Worm (Caenorhabditis elegans) whole organism, midembryonic: Measurements from ENCODE around the gene idhb-1.

Experiments
- T22C8.4 ChIP-seq: fragments of 200-800 bp; sonication (Bioruptor generic); IDR thresholded peaks from 2 replicates; pipeline ENCODE4 v1.3.6; 2022; ENCODE audit warnings: missing genetic modification characterization, missing compliant biosample characterization
- cog-1 ChIP-seq: sonication (generic microtip); optimal IDR thresholded peaks from 2 replicates; lab custom pipeline; 2016; ENCODE audit warnings: missing genetic modification characterization, missing compliant biosample characterization
- flt-1 ChIP-seq: fragments of 200-800 bp; sonication (Bioruptor generic); IDR thresholded peaks from 2 replicates; pipeline ENCODE4 v1.3.6; 2022; ENCODE audit warnings: missing genetic modification characterization, missing compliant biosample characterization
- klf-2 ChIP-seq: fragments of 200-800 bp; sonication (Bioruptor generic); conservative IDR thresholded peaks from 2 replicates; pipeline ENCODE4 v1.3.6; 2022; ENCODE audit warnings: missing genetic modification reagents, missing genetic modification characterization, missing compliant biosample characterization
- med-1 ChIP-seq: sonication (generic microtip); optimal IDR thresholded peaks from 2 replicates; lab custom pipeline; 2017; ENCODE audit warnings: missing genetic modification characterization, mild to moderate bottlenecking, missing compliant biosample characterization, antibody characterized with exemption, missing genetic modification reagents; ENCODE audit not compliant: insufficient read depth
- ref-1 ChIP-seq: fragments of 200-800 bp; sonication (Bioruptor generic); conservative IDR thresholded peaks from 2 replicates; pipeline ENCODE4 v1.3.6; 2022; ENCODE audit warnings: missing genetic modification reagents, missing genetic modification characterization, missing compliant biosample characterization
- tab-1 ChIP-seq: fragments of 200-800 bp; sonication (Bioruptor generic); IDR thresholded peaks from 2 replicates; pipeline ENCODE4 v1.3.6; 2022; ENCODE audit warnings: missing genetic modification characterization, missing compliant biosample characterization
- ztf-23 ChIP-seq: fragments of 200-800 bp; sonication (Bioruptor generic); IDR thresholded peaks from 2 replicates; pipeline ENCODE4 v1.3.6; 2022; ENCODE audit warnings: missing genetic modification reagents, missing genetic modification characterization, missing compliant biosample characterization
- ztf-29 ChIP-seq: fragments of 200-800 bp; sonication (Bioruptor generic); IDR thresholded peaks from 2 replicates; pipeline ENCODE4 v1.3.6; 2022; ENCODE audit warnings: missing genetic modification reagents, missing genetic modification characterization, missing compliant biosample characterization

The idhb-1 gene

DNA sequence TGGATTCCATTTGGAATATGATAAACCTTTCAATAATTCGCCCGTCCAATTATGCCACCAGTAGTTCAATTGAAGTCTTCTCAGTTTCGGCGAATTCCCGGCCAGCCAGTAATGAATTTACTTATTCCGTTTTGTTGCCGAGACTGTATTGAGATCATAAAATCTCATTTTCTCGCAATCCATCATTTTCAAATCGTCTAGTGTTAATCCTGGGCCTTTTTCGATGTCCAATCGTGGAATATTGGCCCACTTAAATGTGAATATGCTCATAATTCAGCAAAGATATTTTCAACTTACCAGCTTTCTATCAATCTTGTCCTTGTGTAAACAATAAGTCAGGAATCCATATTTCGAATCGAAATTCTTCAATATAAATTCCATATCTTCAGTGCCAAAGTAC, 21.2 kb downstream of the idhb-1 start:
- no peak for TF ChIP-seq ztf-23 (GFP tag; lab: Robert Waterston, UW)
- no peak for TF ChIP-seq ref-1
- TF ChIP-seq T22C8.4 (GFP tag; lab: Robert Waterston, UW) = no peak
- no peak for TF ChIP-seq klf-2 (GFP tag; lab: Robert Waterston, UW)
- no peak for TF ChIP-seq flt-1 (GFP tag; lab: Robert Waterston, UW)
- no peak for TF ChIP-seq med-1

DNA sequence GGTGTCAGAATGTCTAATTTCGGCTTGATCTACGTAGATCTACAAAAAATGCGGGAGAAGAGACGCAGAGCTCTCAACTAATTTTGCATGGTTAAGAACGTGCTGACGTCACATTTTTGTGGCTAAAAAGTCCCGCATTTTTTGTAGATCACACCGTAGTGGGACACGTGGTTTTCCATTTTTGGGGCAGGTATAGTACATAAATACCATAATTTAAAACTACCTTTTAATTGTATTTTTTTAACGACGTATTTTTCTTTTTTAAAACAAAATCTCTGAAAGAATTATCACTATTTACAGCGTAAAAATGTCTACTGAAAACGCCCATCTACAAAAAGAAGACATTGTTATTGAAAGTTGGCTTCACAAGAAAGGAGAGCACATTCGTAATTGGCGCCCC, 26.5 kb downstream of the idhb-1 start, which contains the start of gene akt-2:
akt-2 (plus strand) TSS at position 301 of the 400 bp plus-strand sequence.
- TF ChIP-seq ref-1 (no peak), ztf-29 (no peak), cog-1 (tag; lab: Kevin White, UChicago) (no peak), tab-1 (GFP tag; lab: Robert Waterston, UW) (no peak), klf-2 (GFP tag; lab: Robert Waterston, UW) (no peak), T22C8.4 (GFP tag; lab: Robert Waterston, UW) (no peak), ztf-23 (GFP tag; lab: Robert Waterston, UW) (no peak)

DNA sequence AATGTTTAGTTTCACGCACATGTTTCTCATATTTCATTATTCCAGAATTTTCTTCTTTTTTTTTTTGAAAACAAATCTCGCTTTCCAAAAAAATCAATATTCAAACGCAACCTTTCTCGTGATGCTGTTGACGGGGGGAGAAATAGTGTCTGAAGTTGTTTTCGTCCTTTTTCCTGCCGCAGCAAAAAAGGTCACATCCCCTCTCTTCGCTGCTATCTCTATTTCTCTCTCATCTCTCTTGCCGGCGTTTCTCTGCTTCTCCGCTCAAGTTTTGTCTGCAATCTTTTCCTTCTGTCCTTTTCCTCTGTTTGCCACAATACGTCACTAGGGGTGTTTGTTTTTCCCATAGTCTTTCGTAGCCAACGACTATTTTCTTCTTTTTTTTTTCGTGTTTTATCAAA, 27.1 kb downstream of the idhb-1 start:
- TF ChIP-seq flt-1 (GFP tag; lab: Robert Waterston, UW) = no peak
- peak; percentile 14 for TF ChIP-seq cog-1 (tag; lab: Kevin White, UChicago)
- no peak for TF ChIP-seq ref-1
- TF ChIP-seq ztf-29 = no peak
- no peak for TF ChIP-seq med-1
- no peak for TF ChIP-seq ztf-23 (GFP tag; lab: Robert Waterston, UW)
- no peak for TF ChIP-seq klf-2 (GFP tag; lab: Robert Waterston, UW)
- no peak for TF ChIP-seq T22C8.4 (GFP tag; lab: Robert Waterston, UW)
- TF ChIP-seq tab-1 (GFP tag; lab: Robert Waterston, UW) = peak; percentile 28; the same call in 1 of the 2 replicates

DNA sequence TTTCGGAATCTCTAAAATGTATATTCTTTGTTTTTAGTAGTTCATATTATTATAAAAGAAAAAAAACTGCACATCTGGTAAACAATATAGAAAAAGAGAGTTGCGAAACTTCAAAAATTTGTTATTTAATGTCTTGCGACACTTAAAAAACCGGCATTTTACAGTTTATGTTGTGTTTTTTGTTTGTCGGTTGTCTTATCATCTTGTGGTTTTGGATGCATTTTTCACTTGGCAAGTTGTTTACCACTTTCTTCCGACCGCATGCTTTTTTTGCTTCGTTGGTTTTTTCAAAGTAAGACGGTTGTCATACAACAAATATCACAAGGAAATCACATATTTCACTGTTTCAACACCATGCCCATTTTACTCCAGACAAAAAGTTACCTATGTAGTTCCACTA, 28.2 kb downstream of the idhb-1 start:
- no peak for TF ChIP-seq tab-1 (GFP tag; lab: Robert Waterston, UW)
- no peak for TF ChIP-seq klf-2 (GFP tag; lab: Robert Waterston, UW)
- no peak for TF ChIP-seq ztf-23 (GFP tag; lab: Robert Waterston, UW)
- no peak for TF ChIP-seq med-1
- no peak for TF ChIP-seq ztf-29
- no peak for TF ChIP-seq flt-1 (GFP tag; lab: Robert Waterston, UW)
- TF ChIP-seq T22C8.4 (GFP tag; lab: Robert Waterston, UW) = no peak

DNA sequence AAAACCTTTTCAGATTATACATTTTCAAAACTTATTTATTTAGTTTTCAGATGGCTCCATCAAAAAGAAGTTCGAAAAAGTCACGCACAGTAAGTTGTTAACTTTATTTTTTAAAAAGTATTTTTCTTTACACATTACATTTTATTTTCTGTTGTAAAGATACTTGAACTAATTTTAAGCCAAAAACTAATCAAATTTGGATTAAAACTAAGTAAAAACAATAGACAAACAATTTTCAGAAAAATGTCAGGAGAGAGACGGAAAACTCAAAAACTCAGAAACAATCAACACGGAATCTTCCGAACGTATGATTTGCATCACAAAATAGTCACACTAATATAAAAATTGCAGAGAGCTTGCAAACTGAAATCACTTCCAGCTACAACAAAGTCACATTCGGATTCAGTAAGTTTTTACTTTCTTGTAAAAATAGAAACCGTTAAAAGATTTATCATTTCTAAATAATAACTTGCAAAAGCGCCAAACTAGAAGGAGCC, 31.9 kb downstream of the idhb-1 start, which contains the start of gene ceh-89:
ceh-89 (plus strand) TSS at position 51 of the 497 bp plus-strand sequence.
- TF ChIP-seq med-1 (no peak), ref-1 (no peak), ztf-29 (no peak)

DNA sequence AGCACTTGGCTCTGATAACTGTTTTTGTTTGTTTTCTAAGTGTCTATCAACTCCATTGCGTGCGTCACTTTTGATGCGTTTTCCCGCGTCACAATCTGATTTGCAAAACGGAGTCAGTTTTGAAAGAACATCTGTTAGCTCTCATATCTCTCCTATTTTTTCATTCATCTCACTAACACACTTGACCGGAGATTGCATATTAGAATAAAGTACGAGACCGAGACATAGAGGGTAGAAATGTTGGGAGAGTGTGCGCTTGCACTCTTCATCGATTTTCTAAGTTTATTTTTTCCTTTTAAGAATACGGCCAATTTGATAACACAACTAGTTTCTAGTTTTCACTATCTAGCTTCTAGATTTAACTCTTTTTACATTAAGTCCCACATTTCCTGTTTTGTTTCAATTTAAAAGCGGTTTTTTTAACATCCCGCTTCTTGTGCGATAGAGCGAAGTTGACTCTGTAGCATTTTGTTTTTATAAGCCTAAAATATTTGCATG, 32.5 kb downstream of the idhb-1 start:
- no peak for TF ChIP-seq flt-1 (GFP tag; lab: Robert Waterston, UW)
- TF ChIP-seq med-1 = no peak
- no peak for TF ChIP-seq cog-1 (tag; lab: Kevin White, UChicago)
- no peak for TF ChIP-seq T22C8.4 (GFP tag; lab: Robert Waterston, UW)
- no peak for TF ChIP-seq ztf-23 (GFP tag; lab: Robert Waterston, UW)
- TF ChIP-seq ref-1 = no peak

DNA sequence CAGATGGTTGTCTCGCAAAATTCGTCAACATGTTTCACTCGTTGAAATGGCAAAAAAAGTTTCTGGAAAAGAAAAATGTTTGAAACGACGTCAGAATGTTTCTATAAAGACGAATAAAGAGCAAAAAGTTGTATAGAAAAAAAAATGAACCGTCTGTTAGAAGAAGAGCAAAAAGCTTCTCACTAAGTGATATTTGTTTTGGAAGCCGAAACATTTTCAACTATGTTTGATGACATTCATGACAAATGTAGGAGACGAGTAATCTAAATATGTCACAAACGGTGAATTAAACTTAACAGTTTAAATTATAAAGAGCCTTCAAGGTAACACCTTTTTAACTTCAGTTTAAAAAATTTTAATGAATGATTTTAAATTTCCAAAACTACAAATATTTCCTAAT, 33.8 kb downstream of the idhb-1 start, which contains the start of gene nkat-1:
nkat-1 (minus strand) TSS at position 101 of the 400 bp plus-strand sequence.
- TF ChIP-seq med-1 (no peak), ztf-29 (no peak), klf-2 (GFP tag; lab: Robert Waterston, UW) (no peak), flt-1 (GFP tag; lab: Robert Waterston, UW) (no peak), tab-1 (GFP tag; lab: Robert Waterston, UW) (no peak), T22C8.4 (GFP tag; lab: Robert Waterston, UW) (no peak), cog-1 (tag; lab: Kevin White, UChicago) (no peak), ztf-23 (GFP tag; lab: Robert Waterston, UW) (no peak), ref-1 (no peak)

DNA sequence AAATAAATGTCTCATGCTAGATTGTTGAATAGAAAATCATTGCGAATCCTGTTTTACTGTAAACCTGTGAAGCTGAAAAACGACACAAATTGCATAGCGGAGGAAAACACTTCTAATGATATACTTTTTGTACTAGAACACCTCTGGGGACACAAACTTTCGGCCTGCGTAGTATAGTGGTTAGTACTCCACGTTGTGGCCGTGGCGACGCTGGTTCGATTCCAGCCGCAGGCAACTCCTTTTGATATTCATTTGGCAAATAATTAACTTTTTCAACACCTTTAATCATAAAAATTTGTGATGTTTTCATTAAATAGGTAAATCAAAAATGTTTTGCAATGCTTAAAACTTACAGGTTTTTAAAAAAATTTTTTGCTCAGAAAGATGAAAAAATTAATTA, 39.0 kb downstream of the idhb-1 start:
- TF ChIP-seq cog-1 (tag; lab: Kevin White, UChicago) (no peak), ref-1 (0 out of 2 replicates have a peak, but pooled peaks have one; percentile 21), T22C8.4 (GFP tag; lab: Robert Waterston, UW) (0 out of 2 replicates have a peak, but pooled peaks have one; percentile 28), ztf-29 (no peak), flt-1 (GFP tag; lab: Robert Waterston, UW) (peak; percentile 69)

DNA sequence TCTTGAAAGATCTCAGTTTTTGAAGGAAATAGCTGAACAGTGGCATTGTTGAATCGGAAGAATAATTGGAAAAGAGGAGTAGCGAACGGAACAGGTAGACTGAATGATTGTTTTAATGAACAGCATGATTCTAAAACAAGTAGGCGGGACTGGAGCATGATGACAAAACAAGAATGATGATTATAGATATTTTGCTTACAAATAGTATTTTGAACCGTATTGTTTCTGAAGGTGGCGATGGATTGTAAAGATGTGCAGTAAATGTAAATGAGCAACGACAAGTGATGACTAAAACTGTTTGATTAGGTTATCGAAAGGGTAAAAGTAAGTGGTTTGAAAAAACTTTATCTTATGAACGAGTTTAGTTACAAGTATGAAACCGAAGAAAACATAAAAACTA, 39.6 kb downstream of the idhb-1 start, which contains the start of gene F28H6.8:
F28H6.8 (minus strand) TSS at position 101 of the 400 bp plus-strand sequence.
- TF ChIP-seq flt-1 (GFP tag; lab: Robert Waterston, UW) (no peak), ztf-23 (GFP tag; lab: Robert Waterston, UW) (no peak), cog-1 (tag; lab: Kevin White, UChicago) (no peak), klf-2 (GFP tag; lab: Robert Waterston, UW) (no peak), T22C8.4 (GFP tag; lab: Robert Waterston, UW) (no peak), tab-1 (GFP tag; lab: Robert Waterston, UW) (no peak), ref-1 (no peak), ztf-29 (no peak), med-1 (no peak)

DNA sequence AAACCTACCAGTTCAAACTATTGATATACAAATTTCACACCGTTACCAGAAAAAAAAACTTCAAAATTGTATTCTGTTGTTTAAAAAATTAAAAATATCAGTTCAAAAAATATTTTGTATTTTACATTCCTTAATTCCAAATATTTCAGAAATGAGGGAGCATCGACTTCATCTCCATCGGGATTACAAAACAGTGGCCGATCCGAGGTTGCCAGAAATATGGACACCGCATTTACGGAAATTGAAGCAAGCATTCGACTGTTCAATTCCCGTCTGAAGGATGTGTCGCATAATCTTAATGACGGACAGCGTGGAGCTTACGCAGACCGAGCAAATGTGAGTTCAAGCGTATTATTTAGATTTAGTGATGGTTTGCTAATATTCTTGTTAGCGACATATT, 41.2 kb downstream of the idhb-1 start:
- TF ChIP-seq ztf-23 (GFP tag; lab: Robert Waterston, UW) (no peak), klf-2 (GFP tag; lab: Robert Waterston, UW) (no peak)

DNA sequence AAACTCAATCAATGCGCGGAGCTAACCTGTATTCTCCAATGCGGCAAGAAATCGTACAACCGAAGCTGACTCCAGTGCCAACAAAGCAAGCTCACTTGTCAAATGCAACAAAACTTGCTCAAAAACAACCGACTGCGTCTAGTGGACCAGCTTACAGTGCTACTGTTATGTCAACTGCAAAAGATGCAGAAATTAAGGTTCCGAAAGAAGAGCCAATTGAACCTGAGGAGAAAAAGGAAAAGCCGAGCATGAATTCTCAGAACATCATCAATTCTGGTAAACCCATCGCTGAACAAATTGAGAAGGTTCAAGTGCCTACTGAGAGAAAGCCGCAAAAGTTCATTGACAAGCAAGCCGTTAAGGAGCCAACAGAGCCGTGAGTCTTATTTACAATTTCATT, 42.4 kb downstream of the idhb-1 start:
- TF ChIP-seq tab-1 (GFP tag; lab: Robert Waterston, UW) = no peak
- no peak for TF ChIP-seq med-1
- no peak for TF ChIP-seq cog-1 (tag; lab: Kevin White, UChicago)
- TF ChIP-seq T22C8.4 (GFP tag; lab: Robert Waterston, UW) = no peak
- TF ChIP-seq klf-2 (GFP tag; lab: Robert Waterston, UW) = no peak
- no peak for TF ChIP-seq ref-1
- TF ChIP-seq ztf-23 (GFP tag; lab: Robert Waterston, UW) = no peak
- no peak for TF ChIP-seq ztf-29
- no peak for TF ChIP-seq flt-1 (GFP tag; lab: Robert Waterston, UW)
